Fruit fly (Drosophila melanogaster) whole organism, wandering third instar larva: ENCODE data around the gene CG13005.
A peak's percentile ranks its signal among the peaks of the same experiment; 100 is the strongest.

Experiments used
- HLH106 ChIP-seq: fragments of 200-800 bp; optimal IDR thresholded peaks from 3 replicates; lab custom pipeline; 2019; ENCODE audit warnings: missing biosample characterization, mild to moderate bottlenecking, missing genetic modification characterization, moderate library complexity
- Hr78 ChIP-seq: fragments of >200 bp; optimal IDR thresholded peaks from 2 replicates; lab custom pipeline; 2017; ENCODE audit warnings: missing biosample characterization, missing genetic modification characterization
- Hr83 ChIP-seq: fragments of 200-300 bp; sonication (Bioruptor generic); optimal IDR thresholded peaks from 2 replicates; lab custom pipeline; 2016; ENCODE audit warnings: missing biosample characterization, mild to moderate bottlenecking, missing genetic modification characterization, moderate library complexity; ENCODE audit not compliant: poor library complexity, severe bottlenecking
- Jra ChIP-seq: sonication (Bioruptor generic); optimal IDR thresholded peaks from 2 replicates; lab custom pipeline; 2016; ENCODE audit warnings: missing biosample characterization, missing genetic modification characterization
- Mio ChIP-seq: sonication (Bioruptor generic); optimal IDR thresholded peaks from 2 replicates; lab custom pipeline; 2016; ENCODE audit warnings: missing biosample characterization, missing genetic modification characterization
- Vsx2 ChIP-seq: fragments of 200-300, 225-300 bp; sonication (Bioruptor generic); optimal IDR thresholded peaks from 2 replicates; lab custom pipeline; 2018; ENCODE audit warnings: missing biosample characterization, missing genetic modification characterization; ENCODE audit not compliant: partially characterized antibody
- sv ChIP-seq: fragments of 200-800 bp; sonication (Bioruptor generic); optimal IDR thresholded peaks from 3 replicates; lab custom pipeline; 2016; ENCODE audit warnings: missing biosample characterization, missing genetic modification characterization
- tai ChIP-seq: sonication (Bioruptor generic); optimal IDR thresholded peaks from 2 replicates; lab custom pipeline; 2016; ENCODE audit warnings: missing biosample characterization, missing genetic modification characterization

The CG13005 gene

DNA sequence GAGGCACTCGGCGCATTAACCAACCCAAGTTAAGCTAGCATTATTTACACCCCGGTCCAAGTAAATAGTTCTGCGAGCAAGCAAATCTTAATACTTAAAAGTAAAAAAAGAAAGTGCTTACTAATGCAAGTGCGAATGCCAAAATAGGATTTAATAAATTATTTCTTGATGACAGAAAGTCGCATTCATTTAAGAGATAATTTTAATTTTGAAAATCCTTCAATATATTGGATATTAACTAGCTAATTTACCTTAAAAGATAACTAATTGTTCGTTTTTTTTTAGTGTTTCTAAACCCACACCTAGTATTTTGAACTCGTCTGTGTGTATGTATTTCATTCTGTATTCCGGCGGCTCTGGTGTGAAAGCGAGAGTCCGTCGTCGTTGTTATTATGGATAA is 51.3 kb downstream of the CG13005 start:
- TF ChIP-seq tai (GFP tag; lab: Kevin White, UChicago) (no peak), Jra (GFP tag; lab: Kevin White, UChicago) (no peak), Hr78 (no peak), Mio (GFP tag; lab: Kevin White, UChicago) (no peak), sv (GFP tag; lab: Kevin White, UChicago) (peak; percentile 16), Vsx2 (GFP tag; lab: Kevin White, UChicago) (no peak), Hr83 (GFP tag; lab: Kevin White, UChicago) (no peak), HLH106 (tag; lab: Kevin White, UChicago) (no peak)
